Worm (Caenorhabditis elegans) whole organism, L4 larva: ENCODE data around the gene D1086.17.
"Not testable (repeated sequence)": the region's sequence is repeated elsewhere in the genome, so short reads cannot be mapped to it uniquely, and the experiment has no call there.

ENCODE experiments used
- D1046.2 ChIP-seq: fragments of 200-800 bp; sonication (Bioruptor generic); IDR thresholded peaks from 2 replicates; pipeline ENCODE4 v1.3.6; 2022; ENCODE audit warnings: missing genetic modification characterization, missing compliant biosample characterization
- F37D6.2 ChIP-seq: sonication (generic microtip); optimal IDR thresholded peaks from 2 replicates; lab custom pipeline; 2016; ENCODE audit warnings: mild to moderate bottlenecking, missing genetic modification characterization, missing compliant biosample characterization
- T26A8.4 ChIP-seq: fragments of 200-800 bp; sonication (Bioruptor generic); IDR thresholded peaks from 2 replicates; pipeline ENCODE4 v1.3.6; 2022; ENCODE audit warnings: missing genetic modification characterization, missing compliant biosample characterization
- Y75B8A.6 ChIP-seq: fragments of 200-800 bp; sonication (Bioruptor generic); IDR thresholded peaks from 2 replicates; pipeline ENCODE4 v1.3.6; 2022; ENCODE audit warnings: missing genetic modification reagents, missing genetic modification characterization, missing compliant biosample characterization
- arid-1 ChIP-seq: fragments of 200-800 bp; sonication (Bioruptor generic); conservative IDR thresholded peaks from 2 replicates; pipeline ENCODE4 v1.3.6; 2022; ENCODE audit warnings: missing genetic modification reagents, missing genetic modification characterization, missing compliant biosample characterization
- ceh-20 ChIP-seq: fragments of 200-800 bp; sonication (Bioruptor generic); IDR thresholded peaks from 2 replicates; pipeline ENCODE4 v1.3.6; 2022; ENCODE audit warnings: missing genetic modification reagents, missing genetic modification characterization, missing compliant biosample characterization
- ceh-32 ChIP-seq: sonication (generic microtip); optimal IDR thresholded peaks from 2 replicates; lab custom pipeline; 2016; ENCODE audit warnings: mild to moderate bottlenecking, missing genetic modification characterization, missing compliant biosample characterization; ENCODE audit not compliant: poor library complexity
- cey-2 ChIP-seq: sonication (generic microtip); optimal IDR thresholded peaks from 3 replicates; lab custom pipeline; 2017; ENCODE audit warnings: missing genetic modification characterization, mild to moderate bottlenecking, missing compliant biosample characterization, antibody characterized with exemption, borderline replicate concordance; ENCODE audit not compliant: insufficient read depth
- ctbp-1 ChIP-seq: fragments of 200-800 bp; sonication (Bioruptor generic); IDR thresholded peaks from 2 replicates; pipeline ENCODE4 v1.3.6; 2022; ENCODE audit warnings: missing genetic modification reagents, missing genetic modification characterization, missing compliant biosample characterization
- daf-16 ChIP-seq, 3 experiments: sonication (generic microtip); optimal IDR thresholded peaks; 2 replicates each; lab custom pipeline; 2016 to 2017; ENCODE audit warnings: missing genetic modification characterization in 3 of 3, missing genetic modification reagents in 3 of 3, mild to moderate bottlenecking in 2 of 3, missing compliant biosample characterization in 2 of 3, missing biosample characterization in 1 of 3, moderate library complexity in 1 of 3
- daf-8 ChIP-seq: fragments of 200-800 bp; sonication (Bioruptor generic); IDR thresholded peaks from 2 replicates; pipeline ENCODE4 v1.3.6; 2022; ENCODE audit warnings: missing genetic modification characterization, missing compliant biosample characterization
- dpl-1 ChIP-seq: fragments of 150-350 bp; optimal IDR thresholded peaks from 2 replicates; lab custom pipeline; 2014; ENCODE audit warnings: missing biosample characterization, missing genetic modification reagents, missing genetic modification characterization
- duxl-1 ChIP-seq: sonication (generic microtip); optimal IDR thresholded peaks from 2 replicates; lab custom pipeline; 2016; ENCODE audit warnings: mild to moderate bottlenecking, missing genetic modification characterization, moderate library complexity, missing compliant biosample characterization; ENCODE audit not compliant: poor library complexity
- gei-8 ChIP-seq: fragments of 200-800 bp; sonication (Bioruptor generic); optimal IDR thresholded peaks from 2 replicates; lab custom pipeline; 2018; ENCODE audit warnings: mild to moderate bottlenecking, missing genetic modification characterization, missing compliant biosample characterization
- hif-1 ChIP-seq, 2 experiments: sonication (generic microtip); optimal IDR thresholded peaks; 2 replicates each; lab custom pipeline; 2016 to 2017; ENCODE audit warnings: missing compliant biosample characterization in 2 of 2, missing genetic modification characterization in 2 of 2, missing genetic modification reagents in 2 of 2, missing genotype in 2 of 2, mild to moderate bottlenecking in 1 of 2
- hlh-30 ChIP-seq: sonication (generic microtip); optimal IDR thresholded peaks from 2 replicates; lab custom pipeline; 2017; ENCODE audit warnings: antibody characterized with exemption, mild to moderate bottlenecking, missing genetic modification characterization, missing compliant biosample characterization; ENCODE audit not compliant: insufficient read depth
- jun-1 ChIP-seq: fragments of 150-350 bp; optimal IDR thresholded peaks from 2 replicates; lab custom pipeline; 2014; ENCODE audit warnings: missing biosample characterization, missing genetic modification reagents, missing genetic modification characterization
- lin-13 ChIP-seq: fragments of 150-350 bp; optimal IDR thresholded peaks from 2 replicates; lab custom pipeline; 2014; ENCODE audit warnings: missing biosample characterization, missing genetic modification reagents, missing genetic modification characterization
- lir-3 ChIP-seq: sonication (generic microtip); optimal IDR thresholded peaks from 2 replicates; lab custom pipeline; 2016; ENCODE audit warnings: mild to moderate bottlenecking, missing genetic modification characterization, missing compliant biosample characterization
- madf-5 ChIP-seq, 2 experiments: fragments of 200-800 bp; sonication (Bioruptor generic); IDR thresholded peaks; 2 replicates each; pipeline ENCODE4 v1.3.6; 2022; ENCODE audit warnings: missing compliant biosample characterization in 2 of 2, missing genetic modification characterization in 2 of 2
- mdl-1 ChIP-seq, 2 experiments: fragments of 150-350 bp in 1 of 2; sonication (generic microtip) in 1 of 2; optimal IDR thresholded peaks; 2 replicates each; lab custom pipeline; 2014 to 2017; ENCODE audit warnings: missing biosample characterization in 2 of 2, missing genetic modification characterization in 2 of 2
- mdt-29 ChIP-seq: fragments of 200-800 bp; sonication (Bioruptor generic); IDR thresholded peaks from 2 replicates; pipeline ENCODE4 v1.3.6; 2022; ENCODE audit warnings: missing genetic modification reagents, missing genetic modification characterization, missing compliant biosample characterization
- mes-2 ChIP-seq: sonication (generic microtip); optimal IDR thresholded peaks from 2 replicates; lab custom pipeline; 2016; ENCODE audit warnings: missing genotype, mild to moderate bottlenecking, missing genetic modification characterization, missing compliant biosample characterization; ENCODE audit not compliant: poor library complexity, severe bottlenecking
- nhr-10 ChIP-seq: fragments of 150-350 bp; optimal IDR thresholded peaks from 2 replicates; lab custom pipeline; 2014; ENCODE audit warnings: missing biosample characterization, missing genetic modification characterization
- nhr-11 ChIP-seq: fragments of 150-350 bp; optimal IDR thresholded peaks from 2 replicates; lab custom pipeline; 2014; ENCODE audit warnings: missing biosample characterization, missing genetic modification characterization
- nhr-25 ChIP-seq: sonication (generic microtip); optimal IDR thresholded peaks from 2 replicates; lab custom pipeline; 2017; ENCODE audit warnings: missing genetic modification characterization, mild to moderate bottlenecking, missing compliant biosample characterization, antibody characterized with exemption, moderate library complexity, borderline replicate concordance; ENCODE audit not compliant: insufficient read depth
- nhr-28 ChIP-seq: fragments of 150-350 bp; optimal IDR thresholded peaks from 2 replicates; lab custom pipeline; 2014; ENCODE audit warnings: missing biosample characterization, missing genetic modification characterization
- nhr-42 ChIP-seq: fragments of 200-800 bp; sonication (Bioruptor generic); IDR thresholded peaks from 2 replicates; pipeline ENCODE4 v1.3.6; 2022; ENCODE audit warnings: missing genetic modification characterization, missing compliant biosample characterization
- nhr-48 ChIP-seq: sonication (generic microtip); optimal IDR thresholded peaks from 2 replicates; lab custom pipeline; 2016; ENCODE audit warnings: mild to moderate bottlenecking, missing genetic modification characterization, missing compliant biosample characterization
- nhr-76 ChIP-seq: fragments of 150-350 bp; optimal IDR thresholded peaks from 2 replicates; lab custom pipeline; 2014; ENCODE audit warnings: missing biosample characterization, missing genetic modification characterization
- nhr-77 ChIP-seq: fragments of 150-350 bp; optimal IDR thresholded peaks from 2 replicates; lab custom pipeline; 2014; ENCODE audit warnings: missing biosample characterization, missing genetic modification characterization
- pha-4 ChIP-seq, 2 experiments: fragments of 150-350 bp in 1 of 2; fragments of 200-800 bp in 1 of 2; sonication (Bioruptor generic) in 1 of 2; IDR thresholded peaks in 1 of 2; optimal IDR thresholded peaks in 1 of 2; 2 replicates each; pipeline versions ENCODE4 v1.3.6 to Lab custom; 2014 to 2022; ENCODE audit warnings: missing genetic modification characterization in 2 of 2, missing genetic modification reagents in 2 of 2, missing biosample characterization in 1 of 2, missing compliant biosample characterization in 1 of 2
- rbr-2 ChIP-seq: sonication (generic microtip); optimal IDR thresholded peaks from 2 replicates; lab custom pipeline; 2016; ENCODE audit warnings: missing genotype, missing genetic modification characterization, missing compliant biosample characterization
- saeg-2 ChIP-seq: fragments of 200-800 bp; sonication (Bioruptor generic); IDR thresholded peaks from 2 replicates; pipeline ENCODE4 v1.3.6; 2022; ENCODE audit warnings: missing genetic modification reagents, missing genetic modification characterization, missing compliant biosample characterization
- sdz-12 ChIP-seq: fragments of 200-800 bp; sonication (Bioruptor generic); optimal IDR thresholded peaks from 2 replicates; lab custom pipeline; 2018; ENCODE audit warnings: mild to moderate bottlenecking, missing genetic modification characterization, missing compliant biosample characterization
- set-16 ChIP-seq: fragments of 200-800 bp; sonication (Bioruptor generic); IDR thresholded peaks from 2 replicates; pipeline ENCODE4 v1.3.6; 2022; ENCODE audit warnings: missing genetic modification reagents, missing genetic modification characterization, missing compliant biosample characterization
- skn-1 ChIP-seq: fragments of 150-350 bp; optimal IDR thresholded peaks from 2 replicates; lab custom pipeline; 2014; ENCODE audit warnings: missing biosample characterization, missing genetic modification characterization
- snpc-1.2 ChIP-seq: fragments of 200-800 bp; sonication (Bioruptor generic); IDR thresholded peaks from 2 replicates; pipeline ENCODE4 v1.3.6; 2022; ENCODE audit warnings: missing genetic modification reagents, missing genetic modification characterization, missing compliant biosample characterization
- spr-3 ChIP-seq: fragments of 200-800 bp; sonication (Bioruptor generic); optimal IDR thresholded peaks from 2 replicates; lab custom pipeline; 2018; ENCODE audit warnings: mild to moderate bottlenecking, missing genetic modification characterization, missing compliant biosample characterization
- tag-97 ChIP-seq: fragments of 200-800 bp; sonication (Bioruptor generic); IDR thresholded peaks from 2 replicates; pipeline ENCODE4 v1.3.6; 2022; ENCODE audit warnings: missing genetic modification characterization, missing compliant biosample characterization
- unc-130 ChIP-seq: sonication (generic microtip); optimal IDR thresholded peaks from 2 replicates; lab custom pipeline; 2016; ENCODE audit warnings: missing genetic modification reagents, missing genetic modification characterization, missing compliant biosample characterization
- unc-62 ChIP-seq, 3 experiments: fragments of 150-350 bp in 1 of 3; sonication (generic microtip); optimal IDR thresholded peaks in 2 of 3; peaks in 1 of 3; 1 replicate in 1 of 3; 2 replicates in 2 of 3; lab custom pipeline; 2014 to 2017; ENCODE audit warnings: missing biosample characterization in 3 of 3, missing genetic modification characterization in 3 of 3, missing genetic modification reagents in 3 of 3, missing genotype in 1 of 3
- vab-7 ChIP-seq: fragments of 200-800 bp; sonication (Bioruptor generic); IDR thresholded peaks from 2 replicates; pipeline ENCODE4 v1.3.6; 2022; ENCODE audit warnings: missing genetic modification reagents, missing genetic modification characterization, missing compliant biosample characterization
- zip-11 ChIP-seq: fragments of 200-800 bp; sonication (Bioruptor generic); IDR thresholded peaks from 2 replicates; pipeline ENCODE4 v1.3.6; 2022; ENCODE audit warnings: missing genetic modification characterization, missing compliant biosample characterization
- ztf-7 ChIP-seq: fragments of 150-350 bp; optimal IDR thresholded peaks from 2 replicates; lab custom pipeline; 2014; ENCODE audit warnings: missing biosample characterization, missing genetic modification characterization

Gene D1086.17

ce11 chrV:14055097-14055496 lies 12.6 kb upstream of the D1086.17 start (continued):
- TF ChIP-seq mdt-29 (peak; percentile 94), nhr-76 (tag; lab: Kevin White, UChicago) (peak; percentile 65), snpc-1.2 (0 out of 2 replicates have a peak, but pooled peaks have one; percentile 41), Y75B8A.6 (GFP tag; lab: Robert Waterston, UW) (peak; percentile 91; the same call in 1 of the 2 replicates), nhr-42 (peak; percentile 97), set-16 (GFP tag; lab: Robert Waterston, UW) (peak; percentile 78), nhr-48 (tag; lab: Kevin White, UChicago) (peak; percentile 90), cey-2 (tag; lab: Kevin White, UChicago) (peak; percentile 1), madf-5 (GFP tag; IDR thresholded peaks at IDR 0.05; lab: Robert Waterston, UW) (peak; percentile 55 to 97; a peak in 3 of 4 replicates), nhr-25 (tag; lab: Kevin White, UChicago) (peak; percentile 55), F37D6.2 (tag; lab: Kevin White, UChicago) (peak; percentile 91), spr-3 (peak; percentile 57), D1046.2 (peak; percentile 96), hif-1 (tag; optimal IDR thresholded peaks at IDR 0.05; lab: Kevin White, UChicago) (peak; percentile 61 to 94), ctbp-1 (GFP tag; lab: Robert Waterston, UW) (peak; percentile 98), nhr-77 (peak; percentile 54), mes-2 (peak; percentile 100), saeg-2 (GFP tag; lab: Robert Waterston, UW) (peak; percentile 95), jun-1 (tag; lab: Kevin White, UChicago) (peak; percentile 39), unc-130 (GFP tag; lab: Kevin White, UChicago) (peak; percentile 81), tag-97 (GFP tag; lab: Robert Waterston, UW) (peak; percentile 93), sdz-12 (GFP tag; lab: Kevin White, UChicago) (peak; percentile 85), nhr-28 (tag; lab: Kevin White, UChicago) (peak; percentile 72), mdl-1 (tag; optimal IDR thresholded peaks at IDR 0.05; lab: Kevin White, UChicago) (peak in 1 of 2 experiments; percentile 40), dpl-1 (GFP tag; lab: Kevin White, UChicago) (peak; percentile 90), hlh-30 (tag; lab: Kevin White, UChicago) (peak; percentile 98), T26A8.4 (GFP tag; lab: Robert Waterston, UW) (peak; percentile 97), lir-3 (tag; lab: Kevin White, UChicago) (peak; percentile 26), vab-7 (GFP tag; lab: Robert Waterston, UW) (peak; percentile 94), duxl-1 (tag; lab: Kevin White, UChicago) (peak; percentile 97), daf-16 (GFP tag; optimal IDR thresholded peaks at IDR 0.05; lab: Kevin White, UChicago) (peak; percentile 28 to 38), daf-16 (tag; optimal IDR thresholded peaks at IDR 0.05; lab: Kevin White, UChicago) (peak; percentile 43), rbr-2 (tag; lab: Kevin White, UChicago) (peak; percentile 92), ceh-32 (tag; lab: Kevin White, UChicago) (peak; percentile 59), skn-1 (tag; lab: Kevin White, UChicago) (peak; percentile 51), daf-8 (GFP tag; lab: Robert Waterston, UW) (0 out of 2 replicates have a peak, but pooled peaks have one; percentile 28), zip-11 (GFP tag; lab: Robert Waterston, UW) (0 out of 2 replicates have a peak, but pooled peaks have one; percentile 34), lin-13 (GFP tag; lab: Kevin White, UChicago) (peak; percentile 80), unc-62 (GFP tag; optimal IDR thresholded peaks at IDR 0.05 in 1 of 2; lab: Kevin White, UChicago) (peak in 1 of 2 experiments; percentile 99), ztf-7 (tag; lab: Kevin White, UChicago) (peak; percentile 70), pha-4 (GFP tag; IDR thresholded peaks at IDR 0.05; lab: Robert Waterston, UW) (peak; percentile 96), arid-1 (GFP tag; lab: Robert Waterston, UW) (peak; percentile 94), nhr-10 (tag; lab: Kevin White, UChicago) (peak; percentile 35), gei-8 (peak; percentile 53), nhr-11 (tag; lab: Kevin White, UChicago) (peak; percentile 61), ceh-20 (GFP tag; lab: Robert Waterston, UW) (peak; percentile 98)
- not testable (repeated sequence) for TF ChIP-seq unc-62, pha-4 (tag; optimal IDR thresholded peaks at IDR 0.05; lab: Kevin White, UChicago)
